Fruit fly (Drosophila melanogaster) whole organism, embryonic: Measurements from ENCODE around the gene trr.

ENCODE experiments used
- Ada2b ChIP-seq: fragments of 200-800 bp; sonication (Bioruptor generic); IDR thresholded peaks from 2 replicates; pipeline ENCODE4 v1.3.6; 2022; ENCODE audit warnings: missing biosample characterization, missing genetic modification characterization
- Asciz ChIP-seq: fragments of 200-800 bp; sonication (Bioruptor generic); optimal IDR thresholded peaks from 2 replicates; lab custom pipeline; 2017; ENCODE audit warnings: missing biosample characterization, mild to moderate bottlenecking, missing genetic modification characterization, missing genetic modification reagents
- Awh ChIP-seq: fragments of 200-800 bp; sonication (Bioruptor generic); IDR thresholded peaks from 2 replicates; pipeline ENCODE4, ENCODE4 v1.3.6; 2022; ENCODE audit warnings: missing biosample characterization, missing genetic modification characterization
- Blimp-1 ChIP-seq: fragments of 200-800 bp; sonication (Bioruptor generic); optimal IDR thresholded peaks from 3 replicates; lab custom pipeline; 2018; ENCODE audit warnings: missing biosample characterization, missing genetic modification characterization, mild to moderate bottlenecking, moderate library complexity, missing genetic modification reagents
- CG10565 ChIP-seq: fragments of 200-800 bp; sonication (Bioruptor generic); optimal IDR thresholded peaks from 3 replicates; lab custom pipeline; 2016; ENCODE audit warnings: missing biosample characterization, mild to moderate bottlenecking, missing genetic modification characterization
- CG12942 ChIP-seq: fragments of 200-800 bp; sonication (Bioruptor generic); optimal IDR thresholded peaks from 3 replicates; lab custom pipeline; 2016; ENCODE audit warnings: missing biosample characterization, missing genetic modification characterization
- CG1792 ChIP-seq: fragments of 200-800 bp; sonication (Bioruptor generic); optimal IDR thresholded peaks from 2 replicates; lab custom pipeline; 2016; ENCODE audit warnings: missing biosample characterization, missing genetic modification characterization
- CG18262 ChIP-seq: fragments of 200-800 bp; optimal IDR thresholded peaks from 3 replicates; lab custom pipeline; 2019; ENCODE audit warnings: missing biosample characterization, mild to moderate bottlenecking, missing genetic modification characterization, moderate library complexity
- CG18619 ChIP-seq: fragments of 200-800 bp; sonication (Bioruptor generic); optimal IDR thresholded peaks from 3 replicates; lab custom pipeline; 2017; ENCODE audit warnings: missing biosample characterization, mild to moderate bottlenecking, missing genetic modification characterization
- CG2199 ChIP-seq: fragments of 200-800 bp; sonication (Bioruptor generic); IDR thresholded peaks from 3 replicates; pipeline ENCODE4 v1.3.6; 2022; ENCODE audit warnings: missing biosample characterization, missing genetic modification characterization
- CG30020 ChIP-seq: fragments of 200-800 bp; optimal IDR thresholded peaks from 2 replicates; lab custom pipeline; 2019; ENCODE audit warnings: missing biosample characterization, mild to moderate bottlenecking, missing genetic modification characterization, moderate library complexity
- CG31365 ChIP-seq: fragments of 200-800 bp; sonication (Bioruptor generic); optimal IDR thresholded peaks from 2 replicates; lab custom pipeline; 2018; ENCODE audit warnings: missing biosample characterization, mild to moderate bottlenecking, missing genetic modification characterization
- CG3281 ChIP-seq: fragments of 200-800 bp; sonication (Bioruptor generic); optimal IDR thresholded peaks from 3 replicates; lab custom pipeline; 2017; ENCODE audit warnings: missing biosample characterization, mild to moderate bottlenecking, missing genetic modification characterization
- CG33213 ChIP-seq: fragments of 200-800 bp; sonication (Bioruptor generic); optimal IDR thresholded peaks from 3 replicates; lab custom pipeline; 2016; ENCODE audit warnings: missing biosample characterization, missing genetic modification characterization
- CG3847 ChIP-seq: fragments of 200-800 bp; sonication (Bioruptor generic); IDR thresholded peaks from 2 replicates; pipeline ENCODE4 v1.3.6; 2022; ENCODE audit warnings: missing biosample characterization, missing genetic modification characterization
- CG4282 ChIP-seq: fragments of 200-800 bp; sonication (Bioruptor generic); optimal IDR thresholded peaks from 2 replicates; lab custom pipeline; 2016; ENCODE audit warnings: missing biosample characterization, missing genetic modification characterization
- CG4854 ChIP-seq: fragments of 200-800 bp; sonication (Bioruptor generic); optimal IDR thresholded peaks from 2 replicates; lab custom pipeline; 2016; ENCODE audit warnings: missing biosample characterization, missing genetic modification characterization, inconsistent platforms
- CG6813 ChIP-seq: fragments of 200-800 bp; sonication (Bioruptor generic); optimal IDR thresholded peaks from 2 replicates; lab custom pipeline; 2017; ENCODE audit warnings: missing biosample characterization, missing genetic modification characterization, mild to moderate bottlenecking, moderate library complexity, missing genetic modification reagents
- CG7372 ChIP-seq: fragments of 200-800 bp; sonication (Bioruptor generic); IDR thresholded peaks from 2 replicates; pipeline ENCODE4 v1.3.6; 2022; ENCODE audit warnings: missing biosample characterization, missing genetic modification characterization
- CG9609 ChIP-seq: fragments of 200-800 bp; sonication (Bioruptor generic); optimal IDR thresholded peaks from 3 replicates; lab custom pipeline; 2016; ENCODE audit warnings: missing biosample characterization, missing genetic modification characterization
- CG9817 ChIP-seq: fragments of 200-800 bp; sonication (Bioruptor generic); optimal IDR thresholded peaks from 2 replicates; lab custom pipeline; 2018; ENCODE audit warnings: missing biosample characterization, mild to moderate bottlenecking, missing genetic modification characterization, moderate library complexity
- CG9876 ChIP-seq: fragments of 200-800 bp; sonication (Bioruptor generic); optimal IDR thresholded peaks from 2 replicates; lab custom pipeline; 2016; ENCODE audit warnings: missing biosample characterization, missing genetic modification characterization
- CG9932 ChIP-seq: fragments of 200-800 bp; sonication (Bioruptor generic); IDR thresholded peaks from 2 replicates; pipeline ENCODE4 v1.3.6; 2022; ENCODE audit warnings: missing biosample characterization, missing genetic modification characterization
- Dp ChIP-seq: fragments of 200-800 bp; sonication (Bioruptor generic); optimal IDR thresholded peaks from 2 replicates; lab custom pipeline; 2018; ENCODE audit warnings: missing biosample characterization, mild to moderate bottlenecking, missing genetic modification characterization, moderate library complexity
- HmgD ChIP-seq: fragments of 200-800 bp; sonication (Bioruptor generic); optimal IDR thresholded peaks from 3 replicates; lab custom pipeline; 2016; ENCODE audit warnings: missing biosample characterization, missing genetic modification characterization
- Hr3 ChIP-seq: fragments of 200-800 bp; sonication (Bioruptor generic); optimal IDR thresholded peaks from 3 replicates; lab custom pipeline; 2016; ENCODE audit warnings: missing biosample characterization, missing genetic modification characterization
- Lim3 ChIP-seq: fragments of 200-800 bp; sonication (Bioruptor generic); IDR thresholded peaks from 2 replicates; pipeline ENCODE4 v1.3.6; 2022; ENCODE audit warnings: missing biosample characterization, missing genetic modification characterization
- MTF-1 ChIP-seq: fragments of 200-800 bp; sonication (Bioruptor generic); optimal IDR thresholded peaks from 2 replicates; lab custom pipeline; 2018; ENCODE audit warnings: missing biosample characterization, mild to moderate bottlenecking, missing genetic modification characterization, borderline replicate concordance
- NC2α ChIP-seq: fragments of 200-800 bp; sonication (Bioruptor generic); optimal IDR thresholded peaks from 2 replicates; lab custom pipeline; 2016; ENCODE audit warnings: missing biosample characterization, missing genetic modification characterization
- Oaz ChIP-seq: fragments of 200-800 bp; sonication (Bioruptor generic); IDR thresholded peaks from 2 replicates; pipeline ENCODE4 v1.3.6; 2022; ENCODE audit warnings: missing biosample characterization, missing genetic modification characterization
- Optix ChIP-seq: fragments of 200-800 bp; sonication (Bioruptor generic); IDR thresholded peaks from 3 replicates; pipeline ENCODE4 v1.3.6; 2022; ENCODE audit warnings: missing biosample characterization, missing genetic modification characterization
- Scr ChIP-seq: fragments of 200-800 bp; sonication (Bioruptor generic); IDR thresholded peaks from 2 replicates; pipeline ENCODE4 v1.3.6; 2022; ENCODE audit warnings: missing biosample characterization, missing genetic modification characterization; ENCODE audit not compliant: partially characterized antibody
- Tbp ChIP-seq: fragments of >200 bp; optimal IDR thresholded peaks from 2 replicates; lab custom pipeline; 2018; ENCODE audit warnings: missing biosample characterization, missing genetic modification characterization
- Xbp1 ChIP-seq: fragments of 200-800 bp; sonication (Bioruptor generic); optimal IDR thresholded peaks from 3 replicates; lab custom pipeline; 2016; ENCODE audit warnings: missing biosample characterization, mild to moderate bottlenecking, missing genetic modification characterization
- al ChIP-seq: fragments of 200-800 bp; sonication (Bioruptor generic); IDR thresholded peaks from 2 replicates; pipeline ENCODE4 v1.3.6; 2022; ENCODE audit warnings: missing biosample characterization, missing genetic modification characterization
- cato ChIP-seq: fragments of 200-800 bp; sonication (Bioruptor generic); optimal IDR thresholded peaks from 2 replicates; lab custom pipeline; 2016; ENCODE audit warnings: missing biosample characterization, missing genetic modification characterization, borderline replicate concordance
- ci ChIP-seq: fragments of 200-800 bp; sonication (Bioruptor generic); IDR thresholded peaks from 3 replicates; pipeline ENCODE4 v1.3.6; 2022; ENCODE audit warnings: missing biosample characterization, missing genetic modification characterization
- dm ChIP-seq: fragments of 200-800 bp; sonication (Bioruptor generic); optimal IDR thresholded peaks from 3 replicates; lab custom pipeline; 2016; ENCODE audit warnings: missing biosample characterization, missing genetic modification characterization
- fd3F ChIP-seq: fragments of 200-800 bp; sonication (Bioruptor generic); optimal IDR thresholded peaks from 2 replicates; lab custom pipeline; 2018; ENCODE audit warnings: missing biosample characterization, mild to moderate bottlenecking, missing genetic modification characterization, moderate library complexity
- gt ChIP-seq: fragments of 200-800 bp; sonication (Bioruptor generic); IDR thresholded peaks from 2 replicates; pipeline ENCODE4 v1.3.6; 2022; ENCODE audit warnings: missing biosample characterization, missing genetic modification characterization
- inv ChIP-seq: fragments of 200-800 bp; sonication (Bioruptor generic); IDR thresholded peaks from 2 replicates; pipeline ENCODE4 v1.3.6; 2022; ENCODE audit warnings: missing biosample characterization, missing genetic modification characterization; ENCODE audit not compliant: partially characterized antibody
- lilli ChIP-seq: fragments of 200-800 bp; sonication (Bioruptor generic); optimal IDR thresholded peaks from 3 replicates; lab custom pipeline; 2016; ENCODE audit warnings: missing biosample characterization, missing genetic modification characterization
- mld ChIP-seq: fragments of 200-800 bp; sonication (Bioruptor generic); IDR thresholded peaks from 3 replicates; pipeline ENCODE4 v1.3.6; 2022; ENCODE audit warnings: missing biosample characterization, missing genetic modification characterization; ENCODE audit not compliant: partially characterized antibody
- ro ChIP-seq: fragments of 200-800 bp; sonication (Bioruptor generic); IDR thresholded peaks from 2 replicates; pipeline ENCODE4 v1.3.6; 2022; ENCODE audit warnings: missing biosample characterization, missing genetic modification characterization
- run ChIP-seq: fragments of 200-800 bp; sonication (Bioruptor generic); optimal IDR thresholded peaks from 3 replicates; lab custom pipeline; 2018; ENCODE audit warnings: missing biosample characterization, mild to moderate bottlenecking, missing genetic modification characterization
- schlank ChIP-seq: fragments of 200-800 bp; sonication (Bioruptor generic); optimal IDR thresholded peaks from 2 replicates; lab custom pipeline; 2018; ENCODE audit warnings: missing biosample characterization, mild to moderate bottlenecking, missing genetic modification characterization
- sens ChIP-seq: fragments of 200-800 bp; sonication (Bioruptor generic); peaks from one replicate; lab custom pipeline; 2016; ENCODE audit warnings: missing biosample characterization, missing genetic modification characterization
- shn ChIP-seq: fragments of 200-800 bp; sonication (Bioruptor generic); optimal IDR thresholded peaks from 3 replicates; lab custom pipeline; 2016; ENCODE audit warnings: missing biosample characterization, missing genetic modification characterization
- trh ChIP-seq: fragments of 200-800 bp; sonication (Bioruptor generic); optimal IDR thresholded peaks from 2 replicates; lab custom pipeline; 2016; ENCODE audit warnings: missing biosample characterization, missing genetic modification characterization
- twi ChIP-seq: fragments of 200-800 bp; optimal IDR thresholded peaks from 2 replicates; lab custom pipeline; 2019; ENCODE audit warnings: missing biosample characterization, mild to moderate bottlenecking, missing genetic modification characterization, moderate library complexity
- z ChIP-seq: fragments of 200-800 bp; sonication (Bioruptor generic); IDR thresholded peaks from 3 replicates; pipeline ENCODE4 v1.3.6; 2022; ENCODE audit warnings: missing biosample characterization, missing genetic modification characterization

trr gene

DNA sequence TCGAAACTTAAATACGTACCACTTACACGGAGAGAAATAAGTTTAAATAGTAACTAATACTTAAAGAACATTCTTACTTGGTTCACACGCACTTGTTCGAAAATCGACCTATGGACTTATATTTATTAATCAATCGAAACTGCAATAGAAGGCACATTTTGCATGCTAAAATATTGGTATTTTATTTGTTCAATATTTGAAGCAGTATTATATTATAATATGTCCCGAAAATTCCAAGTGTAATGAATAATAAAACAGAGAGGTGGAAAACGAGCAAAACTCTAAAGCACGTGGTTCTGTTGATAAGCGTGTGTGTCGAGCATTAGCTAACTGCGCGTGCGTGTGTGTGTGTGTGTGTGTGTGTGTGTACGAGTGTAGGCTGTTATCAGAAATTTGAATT is 39.8 kb downstream of the trr start (continued):
- TF ChIP-seq Optix (GFP tag; lab: Robert Waterston, UW) (no peak), dm (GFP tag; lab: Kevin White, UChicago) (peak; percentile 69), inv (GFP tag; lab: Robert Waterston, UW) (no peak), trh (GFP tag; lab: Kevin White, UChicago) (peak; percentile 19), Scr (GFP tag; lab: Robert Waterston, UW) (no peak), CG2199 (GFP tag; lab: Robert Waterston, UW) (no peak), Awh (GFP tag; lab: Robert Waterston, UW) (peak; percentile 58), Dp (GFP tag; lab: Kevin White, UChicago) (no peak), CG9817 (peak; percentile 88), CG1792 (GFP tag; lab: Kevin White, UChicago) (peak; percentile 58), gt (no peak), Hr3 (GFP tag; lab: Kevin White, UChicago) (peak; percentile 70), Oaz (peak; percentile 56), Lim3 (GFP tag; lab: Robert Waterston, UW) (no peak), CG6813 (GFP tag; lab: Kevin White, UChicago) (peak; percentile 89), CG3281 (GFP tag; lab: Kevin White, UChicago) (peak; percentile 94), Xbp1 (GFP tag; lab: Kevin White, UChicago) (peak; percentile 83), CG9876 (GFP tag; lab: Kevin White, UChicago) (peak; percentile 35), lilli (GFP tag; lab: Kevin White, UChicago) (peak; percentile 92), CG3847 (peak; percentile 86), twi (tag; lab: Kevin White, UChicago) (peak; percentile 71), CG9609 (GFP tag; lab: Kevin White, UChicago) (peak; percentile 56), sens (GFP tag; lab: Kevin White, UChicago) (peak; percentile 92), cato (GFP tag; lab: Kevin White, UChicago) (peak; percentile 34), CG30020 (tag; lab: Kevin White, UChicago) (peak; percentile 20), CG31365 (peak; percentile 76), CG9932 (peak; percentile 83), CG4282 (GFP tag; lab: Kevin White, UChicago) (peak; percentile 11), CG4854 (GFP tag; lab: Kevin White, UChicago) (peak; percentile 83), fd3F (GFP tag; lab: Kevin White, UChicago) (peak; percentile 86), shn (GFP tag; lab: Kevin White, UChicago) (peak; percentile 53), NC2α (GFP tag; lab: Kevin White, UChicago) (no peak), Asciz (GFP tag; lab: Kevin White, UChicago) (peak; percentile 70), mld (no peak), Blimp-1 (GFP tag; lab: Kevin White, UChicago) (peak; percentile 80), al (GFP tag; lab: Robert Waterston, UW) (peak; percentile 72), schlank (tag; lab: Kevin White, UChicago) (peak; percentile 83), ro (GFP tag; lab: Robert Waterston, UW) (no peak), HmgD (GFP tag; lab: Kevin White, UChicago) (no peak), z (no peak), CG12942 (GFP tag; lab: Kevin White, UChicago) (peak; percentile 63), CG7372 (GFP tag; lab: Robert Waterston, UW) (peak; percentile 77), CG18262 (tag; lab: Kevin White, UChicago) (peak; percentile 82), ci (peak; percentile 74; the same call in 2 of the 3 replicates), run (tag; lab: Kevin White, UChicago) (peak; percentile 76), Ada2b (peak; percentile 75), MTF-1 (GFP tag; lab: Kevin White, UChicago) (peak; percentile 34), CG10565 (GFP tag; lab: Kevin White, UChicago) (peak; percentile 26), CG18619 (GFP tag; lab: Kevin White, UChicago) (peak; percentile 84), CG33213 (GFP tag; lab: Kevin White, UChicago) (peak; percentile 67), Tbp (GFP tag; lab: Kevin White, UChicago) (no peak)
- TF ChIP-seq, all 482 proteins: peak for 377
